Fruit fly (Drosophila melanogaster): Measurements from ENCODE around the gene wnd.

wnd gene

DNA sequence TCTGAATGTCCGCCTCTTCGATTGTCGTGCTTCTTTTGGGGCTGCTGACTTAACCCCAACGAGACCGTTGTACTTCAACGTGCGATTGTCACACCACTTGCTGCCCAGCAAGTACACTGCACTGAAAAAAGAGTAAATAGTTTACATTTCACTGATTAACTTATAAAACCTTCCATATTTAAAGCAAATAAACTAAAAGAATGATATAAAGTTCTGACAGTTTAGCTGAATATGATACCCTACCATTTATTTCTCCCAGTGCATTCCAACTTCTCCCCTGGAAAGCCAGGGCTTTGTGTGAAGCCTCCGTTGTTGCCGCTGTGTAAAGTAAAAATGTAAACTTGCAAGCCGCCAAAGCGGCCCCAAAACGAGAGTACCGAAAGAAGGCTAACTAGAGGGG lies 38.7 kb upstream of the wnd start (continued):
- TF ChIP-seq Poxn (GFP tag; IDR thresholded peaks at IDR 0.05) (no peak), nerfin-2 (GFP tag; IDR thresholded peaks at IDR 0.05; ENCODE audit: partially characterized antibody) (no peak), CG1602 (GFP tag; optimal IDR thresholded peaks at IDR 0.05) (peak; percentile 18), CG12219 (GFP tag; optimal IDR thresholded peaks at IDR 0.05) (no peak), z (GFP tag; IDR thresholded peaks at IDR 0.05) (no peak), prd (optimal IDR thresholded peaks at IDR 0.05) (no peak), prd (GFP tag; IDR thresholded peaks at IDR 0.05) (peak; percentile 58; the same call in 2 of the 3 replicates), CG9437 (GFP tag; optimal IDR thresholded peaks at IDR 0.05) (no peak), CG10366 (GFP tag; IDR thresholded peaks at IDR 0.05) (no peak), Vsx1 (GFP tag; optimal IDR thresholded peaks at IDR 0.05) (no peak), CG30403 (GFP tag; optimal IDR thresholded peaks at IDR 0.05) (peak; percentile 14), Bdp1 (GFP tag; optimal IDR thresholded peaks at IDR 0.05) (no peak), ERR (GFP tag; optimal IDR thresholded peaks at IDR 0.05) (no peak), pita (GFP tag; optimal IDR thresholded peaks at IDR 0.05) (no peak), CG2129 (GFP tag; IDR thresholded peaks at IDR 0.05; ENCODE audit: partially characterized antibody) (no peak), pan (optimal IDR thresholded peaks at IDR 0.05) (no peak), pan (GFP tag; optimal IDR thresholded peaks at IDR 0.05 in 1 of 2, IDR thresholded peaks at IDR 0.05 in 1 of 2) (peak in 1 of 2 experiments; percentile 23), fd102C (GFP tag; optimal IDR thresholded peaks at IDR 0.05) (no peak), Scr (GFP tag; IDR thresholded peaks at IDR 0.05; ENCODE audit: partially characterized antibody) (no peak), CG5245 (GFP tag; optimal IDR thresholded peaks at IDR 0.05) (peak; percentile 14), nom (GFP tag; optimal IDR thresholded peaks at IDR 0.05) (no peak), CG10209 (GFP tag; optimal IDR thresholded peaks at IDR 0.05) (no peak), NfI (GFP tag; optimal IDR thresholded peaks at IDR 0.05) (no peak), CG10321 (GFP tag; IDR thresholded peaks at IDR 0.05) (no peak), ase (GFP tag; IDR thresholded peaks at IDR 0.05) (peak; percentile 46; the same call in 1 of the 3 replicates), Oli (tag; optimal IDR thresholded peaks at IDR 0.05) (peak; percentile 20), Hsf (GFP tag; optimal IDR thresholded peaks at IDR 0.05) (no peak), BEAF-32 (GFP tag; optimal IDR thresholded peaks at IDR 0.05) (no peak), CG12769 (tag; optimal IDR thresholded peaks at IDR 0.05) (no peak), CG18011 (GFP tag; optimal IDR thresholded peaks at IDR 0.05) (no peak), CG11093 (GFP tag; IDR thresholded peaks at IDR 0.05) (no peak), slp2 (GFP tag; optimal IDR thresholded peaks at IDR 0.05) (no peak), ham (GFP tag; IDR thresholded peaks at IDR 0.05) (no peak), CG6683 (GFP tag; optimal IDR thresholded peaks at IDR 0.05) (no peak), CG15514 (GFP tag; optimal IDR thresholded peaks at IDR 0.05) (no peak), CG14710 (tag; optimal IDR thresholded peaks at IDR 0.05) (peak; percentile 51), tio (GFP tag; optimal IDR thresholded peaks at IDR 0.05) (peak; percentile 19), esg (GFP tag; conservative IDR thresholded peaks at IDR 0.05) (no peak; the same call in 1 of the 2 replicates), Nf-YA (GFP tag; IDR thresholded peaks at IDR 0.05) (no peak), Lpt (GFP tag; optimal IDR thresholded peaks at IDR 0.05) (no peak), CG12104 (GFP tag; optimal IDR thresholded peaks at IDR 0.05) (no peak), MESR4 (GFP tag; optimal IDR thresholded peaks at IDR 0.05) (no peak), zfh1 (GFP tag; IDR thresholded peaks at IDR 0.05) (peak; percentile 60; the same call in 2 of the 3 replicates), CG11456 (GFP tag; IDR thresholded peaks at IDR 0.05) (no peak), kni (GFP tag; optimal IDR thresholded peaks at IDR 0.05) (no peak), ab (GFP tag; optimal IDR thresholded peaks at IDR 0.05) (no peak), Eip74EF (GFP tag; optimal IDR thresholded peaks at IDR 0.05) (no peak), CG30020 (tag; optimal IDR thresholded peaks at IDR 0.05) (no peak), gfzf (GFP tag; optimal IDR thresholded peaks at IDR 0.05) (no peak), CG13775 (GFP tag; optimal IDR thresholded peaks at IDR 0.05) (no peak), grau (tag; optimal IDR thresholded peaks at IDR 0.05) (peak; percentile 4)

Measured in whole organism, embryonic.